Fruit fly (Drosophila melanogaster): ENCODE measurements around the gene CG45101.

The CG45101 gene

dm6 chr3L:11065850-11066249 is 1.1 kb downstream of the CG45101 start (continued):
- TF ChIP-seq CG18011 (GFP tag; optimal IDR thresholded peaks at IDR 0.05), result no peak
- TF ChIP-seq BtbVII (GFP tag; optimal IDR thresholded peaks at IDR 0.05), result no peak
- TF ChIP-seq dati (GFP tag; IDR thresholded peaks at IDR 0.05), result no peak
- no peak for TF ChIP-seq CG7745 (tag; optimal IDR thresholded peaks at IDR 0.05)
- no peak for TF ChIP-seq CG11723 (GFP tag; optimal IDR thresholded peaks at IDR 0.05)
- no peak for TF ChIP-seq Deaf1 (tag; optimal IDR thresholded peaks at IDR 0.05)
- TF ChIP-seq Bdp1 (GFP tag; optimal IDR thresholded peaks at IDR 0.05), result no peak
- TF ChIP-seq ems (GFP tag; optimal IDR thresholded peaks at IDR 0.05), result no peak
- TF ChIP-seq Dref (GFP tag; IDR thresholded peaks at IDR 0.05), result no peak
- no peak for TF ChIP-seq vnd (GFP tag; IDR thresholded peaks at IDR 0.05; ENCODE audit: partially characterized antibody)
- TF ChIP-seq Med (GFP tag), result peak; percentile 64

- 0 out of 2 replicates have a peak, but pooled peaks have one; percentile 20 for TF ChIP-seq Atf6 (GFP tag; IDR thresholded peaks at IDR 0.05)
- TF ChIP-seq Med (GFP tag), result peak; percentile 45
- TF ChIP-seq CG15073 (GFP tag; optimal IDR thresholded peaks at IDR 0.05), result peak; percentile 75
- TF ChIP-seq sens-2 (GFP tag; IDR thresholded peaks at IDR 0.05), result no peak
- TF ChIP-seq nerfin-2 (GFP tag; IDR thresholded peaks at IDR 0.05; ENCODE audit: partially characterized antibody), result no peak
- no peak for TF ChIP-seq gsb (GFP tag; IDR thresholded peaks at IDR 0.05)
Observed at dm6 chr3L:11069764-11070163, 5.0 kb downstream of the CG45101 start, which contains the start of gene CG6310. Gene CG6310 (minus strand): TSS chr3L:11069864.

dm6 chr3L:11070372-11070854 is 5.6 kb downstream of the CG45101 start, which contains the start of gene Mocs1:
Gene Mocs1 (plus strand): TSS chr3L:11070526.
- no peak for TF ChIP-seq hth (optimal IDR thresholded peaks at IDR 0.05)
- no peak for TF ChIP-seq CG6854 (GFP tag; optimal IDR thresholded peaks at IDR 0.05)
- no peak for TF ChIP-seq Hr3 (GFP tag; optimal IDR thresholded peaks at IDR 0.05)
- TF ChIP-seq CG4328 (GFP tag; optimal IDR thresholded peaks at IDR 0.05), result no peak
- 0 out of 2 replicates have a peak, but pooled peaks have one; percentile 8 for TF ChIP-seq vvl (GFP tag; IDR thresholded peaks at IDR 0.05)
- TF ChIP-seq CG13296 (GFP tag; optimal IDR thresholded peaks at IDR 0.05), result peak; percentile 5
- no peak for TF ChIP-seq BtbVII (GFP tag; optimal IDR thresholded peaks at IDR 0.05)
- TF ChIP-seq sug (tag; optimal IDR thresholded peaks at IDR 0.05), result peak; percentile 99
- TF ChIP-seq H2.0 (GFP tag; IDR thresholded peaks at IDR 0.05), result no peak
- no peak for TF ChIP-seq CG4404 (GFP tag; IDR thresholded peaks at IDR 0.05)
- peak; percentile 26; the same call in 1 of the 2 replicates for TF ChIP-seq ttk (GFP tag; IDR thresholded peaks at IDR 0.05)
- peak; percentile 57 for TF ChIP-seq Jarid2 (GFP tag; optimal IDR thresholded peaks at IDR 0.05)
- TF ChIP-seq chinmo (GFP tag; IDR thresholded peaks at IDR 0.05; ENCODE audit: partially characterized antibody), result peak; percentile 88; the same call in 3 of the 4 replicates
- TF ChIP-seq CG9817 (tag; optimal IDR thresholded peaks at IDR 0.05), result no peak
- no peak for TF ChIP-seq Lhr (GFP tag; optimal IDR thresholded peaks at IDR 0.05)
- 0 out of 2 replicates have a peak, but pooled peaks have one; percentile 43 for TF ChIP-seq Atf6 (GFP tag; IDR thresholded peaks at IDR 0.05)
- TF ChIP-seq Nf-YC (tag; optimal IDR thresholded peaks at IDR 0.05), result peak; percentile 38
- TF ChIP-seq CG17802 (tag; optimal IDR thresholded peaks at IDR 0.05), result no peak
- peak; percentile 52 for TF ChIP-seq CG9932 (GFP tag; IDR thresholded peaks at IDR 0.05)
- TF ChIP-seq Drgx (GFP tag; IDR thresholded peaks at IDR 0.05), result peak; percentile 53
- no peak for TF ChIP-seq dmrt11E (tag; optimal IDR thresholded peaks at IDR 0.05)
- TF ChIP-seq chif (GFP tag; optimal IDR thresholded peaks at IDR 0.05), result no peak
- TF ChIP-seq salm (tag; optimal IDR thresholded peaks at IDR 0.05), result no peak
- peak; percentile 68 for TF ChIP-seq lab (GFP tag; optimal IDR thresholded peaks at IDR 0.05)
- no peak for TF ChIP-seq Gsc (GFP tag; IDR thresholded peaks at IDR 0.05)
- TF ChIP-seq Med (GFP tag), result peak; percentile 75
- TF ChIP-seq bigmax (GFP tag; optimal IDR thresholded peaks at IDR 0.05), result no peak
- TF ChIP-seq grau (tag; optimal IDR thresholded peaks at IDR 0.05), result peak; percentile 17
- no peak for TF ChIP-seq E2f1 (GFP tag; IDR thresholded peaks at IDR 0.05)
- TF ChIP-seq otp (GFP tag; IDR thresholded peaks at IDR 0.05), result 0 out of 3 replicates have a peak, but pooled peaks have one; percentile 24
- no peak for TF ChIP-seq CG8290 (GFP tag; optimal IDR thresholded peaks at IDR 0.05)
- peak in 1 of 2 experiments; percentile 45 for TF ChIP-seq CG8290 (tag; optimal IDR thresholded peaks at IDR 0.05)
- no peak for TF ChIP-seq lov (optimal IDR thresholded peaks at IDR 0.05)
- no peak for TF ChIP-seq lov (GFP tag; IDR thresholded peaks at IDR 0.05)
- peak; percentile 2 for TF ChIP-seq CG17359 (tag; optimal IDR thresholded peaks at IDR 0.05)

Measured in whole organism, embryonic.